Fruit fly (Drosophila melanogaster): Measurements from ENCODE around the gene Nepl16.
"Not testable (repeated sequence)": the region's sequence is repeated elsewhere in the genome, so short reads cannot be mapped to it uniquely, and the experiment has no call there.

Gene Nepl16

dm6 chr3R:25123262-25123661 is 10.9 kb upstream of the Nepl16 start, which contains the start of gene vig2 (continued):
- TF ChIP-seq zen2 (GFP tag; IDR thresholded peaks at IDR 0.05; ENCODE audit: partially characterized antibody) = peak; percentile 77; the same call in 2 of the 3 replicates
- TF ChIP-seq CG6175 (GFP tag; IDR thresholded peaks at IDR 0.05) = peak; percentile 71; the same call in 1 of the 3 replicates
- peak; percentile 81 for TF ChIP-seq Dll (GFP tag; IDR thresholded peaks at IDR 0.05; ENCODE audit: partially characterized antibody)
- peak; percentile 70 for TF ChIP-seq ken (GFP tag; IDR thresholded peaks at IDR 0.05)
- peak; percentile 12 for TF ChIP-seq unpg (GFP tag; optimal IDR thresholded peaks at IDR 0.05)
- peak; percentile 71 for TF ChIP-seq HHEX (GFP tag; optimal IDR thresholded peaks at IDR 0.05)
- TF ChIP-seq pfk (GFP tag; optimal IDR thresholded peaks at IDR 0.05) = peak; percentile 29
- TF ChIP-seq fd3F (GFP tag; optimal IDR thresholded peaks at IDR 0.05) = peak; percentile 57
- TF ChIP-seq CG13296 (GFP tag; optimal IDR thresholded peaks at IDR 0.05) = peak; percentile 56
- TF ChIP-seq zfh2 (GFP tag; optimal IDR thresholded peaks at IDR 0.05) = peak; percentile 10
- peak; percentile 72 for TF ChIP-seq CG1024 (GFP tag; IDR thresholded peaks at IDR 0.05)
- peak in 1 of 2 experiments; percentile 25 for TF ChIP-seq bsh (GFP tag; optimal IDR thresholded peaks at IDR 0.05)
- peak; percentile 29 for TF ChIP-seq CG33213 (GFP tag; optimal IDR thresholded peaks at IDR 0.05)
- peak; percentile 50 for TF ChIP-seq CG2116 (GFP tag; optimal IDR thresholded peaks at IDR 0.05)
- TF ChIP-seq otp (GFP tag; IDR thresholded peaks at IDR 0.05) = peak; percentile 87
- peak; percentile 91 for TF ChIP-seq CG16813 (GFP tag; IDR thresholded peaks at IDR 0.05; ENCODE audit: partially characterized antibody)
- TF ChIP-seq pzg (GFP tag; optimal IDR thresholded peaks at IDR 0.05) = peak; percentile 31
- peak; percentile 23 for TF ChIP-seq Jarid2 (GFP tag; optimal IDR thresholded peaks at IDR 0.05)
- TF ChIP-seq gem (tag; optimal IDR thresholded peaks at IDR 0.05) = peak; percentile 13
- TF ChIP-seq D (optimal IDR thresholded peaks at IDR 0.05) = not testable (repeated sequence)
- peak; percentile 2 for TF ChIP-seq D (GFP tag; optimal IDR thresholded peaks at IDR 0.05)
- peak; percentile 68; the same call in 1 of the 2 replicates for TF ChIP-seq ham (GFP tag; IDR thresholded peaks at IDR 0.05)
- TF ChIP-seq croc (GFP tag; conservative IDR thresholded peaks at IDR 0.05) = 0 out of 3 replicates have a peak, but pooled peaks have one; percentile 29
- peak; percentile 24; the same call in 1 of the 3 replicates for TF ChIP-seq CG11560 (tag; IDR thresholded peaks at IDR 0.05)
- peak; percentile 19 for TF ChIP-seq CG4707 (GFP tag; optimal IDR thresholded peaks at IDR 0.05)
- peak; percentile 90 for TF ChIP-seq ato (GFP tag; IDR thresholded peaks at IDR 0.05; ENCODE audit: partially characterized antibody)
- TF ChIP-seq H15 (GFP tag; IDR thresholded peaks at IDR 0.05) = peak; percentile 79
- TF ChIP-seq nmo (GFP tag; optimal IDR thresholded peaks at IDR 0.05) = peak; percentile 55
- TF ChIP-seq dati (GFP tag; IDR thresholded peaks at IDR 0.05) = 0 out of 2 replicates have a peak, but pooled peaks have one; percentile 62
- TF ChIP-seq Hmr (GFP tag; optimal IDR thresholded peaks at IDR 0.05) = peak; percentile 60
- peak; percentile 85 for TF ChIP-seq vnd (GFP tag; IDR thresholded peaks at IDR 0.05; ENCODE audit: partially characterized antibody)
- peak; percentile 17 for TF ChIP-seq CG4328 (GFP tag; optimal IDR thresholded peaks at IDR 0.05)
- peak; percentile 27 for TF ChIP-seq CG12391 (tag; optimal IDR thresholded peaks at IDR 0.05)
- TF ChIP-seq CG8765 (GFP tag; IDR thresholded peaks at IDR 0.05) = peak; percentile 22; the same call in 1 of the 2 replicates
- peak; percentile 87 for TF ChIP-seq inv (GFP tag; IDR thresholded peaks at IDR 0.05; ENCODE audit: partially characterized antibody)
- TF ChIP-seq tna (GFP tag; IDR thresholded peaks at IDR 0.05; ENCODE audit: partially characterized antibody) = peak; percentile 74
- peak; percentile 57 for TF ChIP-seq hbn (GFP tag; IDR thresholded peaks at IDR 0.05; ENCODE audit: partially characterized antibody)
- TF ChIP-seq Nf-YC (tag; optimal IDR thresholded peaks at IDR 0.05) = peak; percentile 3
- TF ChIP-seq bcd (GFP tag; optimal IDR thresholded peaks at IDR 0.05) = peak; percentile 72
- peak; percentile 85 for TF ChIP-seq hb (GFP tag; IDR thresholded peaks at IDR 0.05; ENCODE audit: partially characterized antibody)
- TF ChIP-seq CG5245 (GFP tag; optimal IDR thresholded peaks at IDR 0.05) = peak; percentile 32
- TF ChIP-seq CG2889 (GFP tag; IDR thresholded peaks at IDR 0.05) = peak; percentile 63; the same call in 2 of the 3 replicates
- TF ChIP-seq gsb-n (tag; optimal IDR thresholded peaks at IDR 0.05) = peak; percentile 6
- peak; percentile 91 for TF ChIP-seq CG7963 (GFP tag; IDR thresholded peaks at IDR 0.05; ENCODE audit: partially characterized antibody)
- TF ChIP-seq CG12104 (GFP tag; optimal IDR thresholded peaks at IDR 0.05) = peak; percentile 54
- peak; percentile 70 for TF ChIP-seq HLH3B (GFP tag; IDR thresholded peaks at IDR 0.05)
- peak; percentile 75 for TF ChIP-seq CG7271 (tag; optimal IDR thresholded peaks at IDR 0.05)
- peak; percentile 62 for TF ChIP-seq CG3281 (GFP tag; optimal IDR thresholded peaks at IDR 0.05)
